Fruit fly (Drosophila melanogaster) ovary, adult (tissue): ENCODE measurements around the gene HGTX.
A peak's percentile ranks its signal among the peaks of the same experiment; 100 is the strongest.

Experiments used
- CG17801 ChIP-seq: fragments of 200-800 bp; optimal IDR thresholded peaks from 2 replicates; lab custom pipeline; 2019; ENCODE audit warnings: missing biosample characterization, mild to moderate bottlenecking, missing genetic modification characterization, moderate library complexity; ENCODE audit not compliant: partially characterized antibody

The HGTX gene

dm6 chr3L:14634019-14634772 lies 34.9 kb upstream of the HGTX start:
- no peak for TF ChIP-seq CG17801

- TF ChIP-seq CG17801: no peak
Observed at dm6 chr3L:14632908-14633307, 33.6 kb upstream of the HGTX start.

dm6 chr3L:14631964-14632758 lies 32.8 kb upstream of the HGTX start, which contains the start of the genes RecQ5 and dlp:
RecQ5 (minus strand) TSS chr3L:14632077.
dlp (plus strand) TSS chr3L:14632601.
- peak; percentile 38 for TF ChIP-seq CG17801

dm6 chr3L:14625568-14625996 lies 26.2 kb upstream of the HGTX start:
- TF ChIP-seq CG17801: no peak

dm6 chr3L:14624425-14625309 lies 25.3 kb upstream of the HGTX start:
- TF ChIP-seq CG17801: no peak

- no peak for TF ChIP-seq CG17801
Observed at dm6 chr3L:14622457-14622899, 23.1 kb upstream of the HGTX start, which contains the start of gene CG9628. CG9628 (plus strand) TSS chr3L:14622796.

dm6 chr3L:14621464-14621863 lies 22.1 kb upstream of the HGTX start:
- no peak for TF ChIP-seq CG17801

dm6 chr3L:14618942-14619341 lies 19.6 kb upstream of the HGTX start:
- TF ChIP-seq CG17801: no peak

dm6 chr3L:14618424-14618823 lies 19.1 kb upstream of the HGTX start:
- TF ChIP-seq CG17801: no peak

dm6 chr3L:14617511-14618217 lies 18.3 kb upstream of the HGTX start:
- no peak for TF ChIP-seq CG17801

dm6 chr3L:14616085-14617026 lies 17.0 kb upstream of the HGTX start:
- no peak for TF ChIP-seq CG17801

- no peak for TF ChIP-seq CG17801
Observed at dm6 chr3L:14615187-14615586, 15.8 kb upstream of the HGTX start.

- TF ChIP-seq CG17801: no peak
Observed at dm6 chr3L:14613792-14614677, 14.7 kb upstream of the HGTX start, which contains the start of gene shd. shd (plus strand) TSS chr3L:14614458.
